Fruit fly (Drosophila melanogaster) whole organism, wandering third instar larva: Measurements from ENCODE around the gene UQCR-6.4L.

ENCODE experiments used
- Abd-B ChIP-seq: fragments of >200 bp; optimal IDR thresholded peaks from 2 replicates; lab custom pipeline; 2017; ENCODE audit warnings: missing biosample characterization, missing genetic modification characterization
- CG32264 ChIP-seq: fragments of 200-800 bp; sonication (Bioruptor generic); optimal IDR thresholded peaks from 2 replicates; lab custom pipeline; 2016; ENCODE audit warnings: missing biosample characterization, missing genetic modification characterization
- CG9705 ChIP-seq: fragments of 200-800 bp; sonication (Bioruptor generic); optimal IDR thresholded peaks from 2 replicates; lab custom pipeline; 2018; ENCODE audit warnings: missing biosample characterization, mild to moderate bottlenecking, missing genetic modification characterization
- Dfd ChIP-seq: fragments of >200 bp; optimal IDR thresholded peaks from 2 replicates; lab custom pipeline; 2017; ENCODE audit warnings: missing biosample characterization, missing genetic modification characterization
- Dif ChIP-seq: fragments of 200-275, 200-300 bp; sonication (Bioruptor generic); optimal IDR thresholded peaks from 2 replicates; lab custom pipeline; 2018; ENCODE audit warnings: missing biosample characterization, missing genetic modification characterization; ENCODE audit not compliant: partially characterized antibody
- GATAd ChIP-seq: sonication (Bioruptor generic); optimal IDR thresholded peaks from 2 replicates; lab custom pipeline; 2016; ENCODE audit warnings: missing biosample characterization, missing genetic modification characterization
- HLH106 ChIP-seq: fragments of 200-800 bp; optimal IDR thresholded peaks from 3 replicates; lab custom pipeline; 2019; ENCODE audit warnings: missing biosample characterization, mild to moderate bottlenecking, missing genetic modification characterization, moderate library complexity
- Hnf4 ChIP-seq: fragments of 200-800 bp; sonication (Bioruptor generic); optimal IDR thresholded peaks from 2 replicates; lab custom pipeline; 2016; ENCODE audit warnings: missing biosample characterization, mild to moderate bottlenecking, missing genetic modification characterization
- Hr78 ChIP-seq: fragments of >200 bp; optimal IDR thresholded peaks from 2 replicates; lab custom pipeline; 2017; ENCODE audit warnings: missing biosample characterization, missing genetic modification characterization
- Jra ChIP-seq: sonication (Bioruptor generic); optimal IDR thresholded peaks from 2 replicates; lab custom pipeline; 2016; ENCODE audit warnings: missing biosample characterization, missing genetic modification characterization
- Mio ChIP-seq: sonication (Bioruptor generic); optimal IDR thresholded peaks from 2 replicates; lab custom pipeline; 2016; ENCODE audit warnings: missing biosample characterization, missing genetic modification characterization
- Myc ChIP-seq: fragments of >200 bp; optimal IDR thresholded peaks from 2 replicates; lab custom pipeline; 2017
- N ChIP-seq: fragments of >200 bp; optimal IDR thresholded peaks from 2 replicates; lab custom pipeline; 2018; ENCODE audit warnings: missing biosample characterization, missing external identifiers, missing genetic modification characterization
- OdsH ChIP-seq: fragments of 200-800 bp; sonication (Bioruptor generic); optimal IDR thresholded peaks from 2 replicates; lab custom pipeline; 2016; ENCODE audit warnings: missing biosample characterization, mild to moderate bottlenecking, missing genetic modification characterization
- Rel ChIP-seq, 2 experiments: fragments of 200-800 bp; sonication (Bioruptor generic) in 1 of 2; optimal IDR thresholded peaks; 2 replicates in 1 of 2; 3 replicates in 1 of 2; lab custom pipeline; 2016 to 2019; ENCODE audit warnings: mild to moderate bottlenecking in 2 of 2, missing biosample characterization in 2 of 2, missing genetic modification characterization in 2 of 2, moderate library complexity in 1 of 2
- Sp1 ChIP-seq: fragments of 200-800 bp; sonication (Bioruptor generic); optimal IDR thresholded peaks from 3 replicates; lab custom pipeline; 2019; ENCODE audit warnings: missing biosample characterization, mild to moderate bottlenecking, missing genetic modification characterization, moderate library complexity
- Vsx2 ChIP-seq: fragments of 200-300, 225-300 bp; sonication (Bioruptor generic); optimal IDR thresholded peaks from 2 replicates; lab custom pipeline; 2018; ENCODE audit warnings: missing biosample characterization, missing genetic modification characterization; ENCODE audit not compliant: partially characterized antibody
- br ChIP-seq: fragments of 200-800 bp; sonication (Bioruptor generic); optimal IDR thresholded peaks from 2 replicates; lab custom pipeline; 2016; ENCODE audit warnings: missing biosample characterization, missing genetic modification characterization
- dl ChIP-seq, 2 experiments: fragments of 175-275, 200-275 bp in 1 of 2; fragments of 200-275 bp in 1 of 2; sonication (Bioruptor generic); optimal IDR thresholded peaks; lab custom pipeline; 2018; ENCODE audit warnings: mild to moderate bottlenecking in 2 of 2, missing biosample characterization in 2 of 2, missing genetic modification characterization in 2 of 2, moderate library complexity in 2 of 2; ENCODE audit not compliant: partially characterized antibody in 2 of 2, insufficient read depth in 1 of 2
- dmrt93B ChIP-seq: fragments of 200-800 bp; sonication (Bioruptor generic); optimal IDR thresholded peaks from 2 replicates; lab custom pipeline; 2018; ENCODE audit warnings: missing biosample characterization, mild to moderate bottlenecking, missing genetic modification characterization
- dsf ChIP-seq: sonication (Bioruptor generic); optimal IDR thresholded peaks from 2 replicates; lab custom pipeline; 2016; ENCODE audit warnings: missing biosample characterization, missing genetic modification characterization, borderline replicate concordance
- ey ChIP-seq: fragments of 200-800 bp; sonication (Bioruptor generic); optimal IDR thresholded peaks from 2 replicates; lab custom pipeline; 2016; ENCODE audit warnings: missing biosample characterization, missing genetic modification characterization
- foxo ChIP-seq, 2 experiments: fragments of 200-800 bp; sonication (Bioruptor generic); optimal IDR thresholded peaks; 2 replicates in 1 of 2; 3 replicates in 1 of 2; lab custom pipeline; 2016 to 2017; ENCODE audit warnings: missing biosample characterization in 2 of 2, missing genetic modification characterization in 2 of 2
- h ChIP-seq: fragments of 200-800 bp; sonication (Bioruptor generic); optimal IDR thresholded peaks from 3 replicates; lab custom pipeline; 2016; ENCODE audit warnings: missing biosample characterization, mild to moderate bottlenecking, missing genetic modification characterization
- lola ChIP-seq: fragments of >200 bp; optimal IDR thresholded peaks from 2 replicates; lab custom pipeline; 2017; ENCODE audit warnings: missing biosample characterization, missing genetic modification characterization
- pan ChIP-seq: fragments of >200 bp; optimal IDR thresholded peaks from 2 replicates; lab custom pipeline; 2017
- psq ChIP-seq: fragments of 200-800 bp; sonication (Bioruptor generic); optimal IDR thresholded peaks from 3 replicates; lab custom pipeline; 2017; ENCODE audit warnings: missing biosample characterization, mild to moderate bottlenecking, missing genetic modification characterization, moderate library complexity
- sage ChIP-seq: fragments of 200-800 bp; sonication (Bioruptor generic); optimal IDR thresholded peaks from 2 replicates; lab custom pipeline; 2016; ENCODE audit warnings: missing biosample characterization, mild to moderate bottlenecking, missing genetic modification characterization
- sv ChIP-seq: fragments of 200-800 bp; sonication (Bioruptor generic); optimal IDR thresholded peaks from 3 replicates; lab custom pipeline; 2016; ENCODE audit warnings: missing biosample characterization, missing genetic modification characterization
- tai ChIP-seq: sonication (Bioruptor generic); optimal IDR thresholded peaks from 2 replicates; lab custom pipeline; 2016; ENCODE audit warnings: missing biosample characterization, missing genetic modification characterization
- woc ChIP-seq: sonication (Bioruptor generic); optimal IDR thresholded peaks from 2 replicates; lab custom pipeline; 2016; ENCODE audit warnings: missing biosample characterization, mild to moderate bottlenecking, missing genetic modification characterization

Gene UQCR-6.4L

DNA sequence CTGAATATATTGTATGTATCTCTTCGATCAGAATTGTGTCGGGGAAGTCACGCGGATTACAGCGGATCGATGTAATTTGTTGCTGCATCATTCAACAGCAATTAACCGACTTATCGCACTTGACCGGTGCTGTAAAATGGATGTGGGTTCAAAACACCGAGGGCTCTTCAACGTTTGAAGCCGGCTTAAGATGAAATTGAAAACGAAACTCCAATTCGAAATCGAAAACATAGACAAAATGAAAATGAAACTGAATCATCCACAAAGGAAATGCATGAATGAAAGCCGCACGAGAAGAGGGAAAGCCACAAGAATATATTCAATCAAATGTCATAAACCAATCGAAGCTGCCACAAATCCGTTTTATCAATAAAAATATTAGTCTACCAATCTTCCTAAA, 20.4 kb upstream of the UQCR-6.4L start:
- TF ChIP-seq tai (GFP tag; lab: Kevin White, UChicago) (no peak), woc (GFP tag; lab: Kevin White, UChicago) (no peak), dl (GFP tag; optimal IDR thresholded peaks at IDR 0.05; lab: Kevin White, UChicago; ENCODE audit: insufficient read depth in 1 of 2, partially characterized antibody in 2 of 2) (no peak), pan (no peak), CG32264 (no peak), Mio (GFP tag; lab: Kevin White, UChicago) (no peak), HLH106 (no peak), lola (no peak), ey (GFP tag; lab: Kevin White, UChicago) (no peak), Hnf4 (GFP tag; lab: Kevin White, UChicago) (no peak)

- TF ChIP-seq OdsH (GFP tag; lab: Kevin White, UChicago) (no peak), Dfd (GFP tag; lab: Kevin White, UChicago) (no peak), woc (GFP tag; lab: Kevin White, UChicago) (no peak), Abd-B (GFP tag; lab: Kevin White, UChicago) (no peak), lola (no peak), Rel (GFP tag; optimal IDR thresholded peaks at IDR 0.05; lab: Kevin White, UChicago) (no peak), Rel (tag; optimal IDR thresholded peaks at IDR 0.05; lab: Kevin White, UChicago) (no peak), Vsx2 (GFP tag; lab: Kevin White, UChicago) (no peak), sage (GFP tag; lab: Kevin White, UChicago) (no peak), CG9705 (GFP tag; lab: Kevin White, UChicago) (no peak), tai (GFP tag; lab: Kevin White, UChicago) (no peak), Dif (GFP tag; lab: Kevin White, UChicago) (no peak)
Observed at dm6 chr3L:16556523-16556922, 10.0 kb upstream of the UQCR-6.4L start, which contains the start of gene CG4229. Gene CG4229 (plus strand): TSS chr3L:16556823.

- no peak for TF ChIP-seq Vsx2 (GFP tag; lab: Kevin White, UChicago)
- peak in 1 of 2 experiments; percentile 4 for TF ChIP-seq foxo (GFP tag; optimal IDR thresholded peaks at IDR 0.05; lab: Kevin White, UChicago)
- TF ChIP-seq psq (GFP tag; lab: Kevin White, UChicago): no peak
- no peak for TF ChIP-seq Hr78 (GFP tag; lab: Kevin White, UChicago)
- TF ChIP-seq Dfd (GFP tag; lab: Kevin White, UChicago): no peak
- no peak for TF ChIP-seq Dif (GFP tag; lab: Kevin White, UChicago)
- TF ChIP-seq Jra (GFP tag; lab: Kevin White, UChicago): no peak
Observed at dm6 chr3L:16563361-16563760, 3.2 kb upstream of the UQCR-6.4L start.

dm6 chr3L:16566093-16566492, 457 bp upstream of the UQCR-6.4L start:
- TF ChIP-seq br (no peak), Abd-B (GFP tag; lab: Kevin White, UChicago) (no peak), Mio (GFP tag; lab: Kevin White, UChicago) (no peak), tai (GFP tag; lab: Kevin White, UChicago) (no peak), sage (GFP tag; lab: Kevin White, UChicago) (no peak), dsf (GFP tag; lab: Kevin White, UChicago) (no peak), OdsH (GFP tag; lab: Kevin White, UChicago) (no peak), sv (no peak), Sp1 (GFP tag; lab: Kevin White, UChicago) (no peak), Hr78 (GFP tag; lab: Kevin White, UChicago) (no peak), Rel (GFP tag; optimal IDR thresholded peaks at IDR 0.05; lab: Kevin White, UChicago) (no peak), Rel (tag; optimal IDR thresholded peaks at IDR 0.05; lab: Kevin White, UChicago) (no peak), Jra (GFP tag; lab: Kevin White, UChicago) (no peak), h (GFP tag; lab: Kevin White, UChicago) (no peak), GATAd (GFP tag; lab: Kevin White, UChicago) (no peak), ey (GFP tag; lab: Kevin White, UChicago) (no peak), Vsx2 (GFP tag; lab: Kevin White, UChicago) (no peak), CG9705 (GFP tag; lab: Kevin White, UChicago) (no peak)

DNA sequence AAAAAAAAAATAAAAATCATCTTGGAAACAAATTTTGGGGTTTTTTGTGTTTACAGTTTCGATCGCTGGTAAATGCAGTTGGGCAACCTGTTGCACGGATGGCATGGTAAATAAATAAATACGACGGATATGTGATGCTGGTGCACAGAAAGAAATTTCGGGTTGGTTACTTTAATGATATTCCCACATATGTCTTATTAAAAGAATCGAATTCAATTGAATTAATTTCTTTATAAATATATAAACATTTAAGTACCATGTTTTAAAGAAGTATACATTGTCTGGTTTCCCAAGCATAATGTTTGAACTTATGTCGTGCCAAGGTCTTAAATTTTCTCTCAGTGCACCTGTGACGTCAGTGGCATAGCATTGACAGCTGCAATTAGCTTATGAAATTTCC, 945 bp downstream of the UQCR-6.4L start:
- no peak for TF ChIP-seq Myc (lab: Kevin White, UChicago)
- no peak for TF ChIP-seq HLH106
- peak; percentile 14 for TF ChIP-seq sv
- no peak for TF ChIP-seq Dfd (GFP tag; lab: Kevin White, UChicago)
- no peak for TF ChIP-seq N (GFP tag; lab: Kevin White, UChicago)
- TF ChIP-seq br: no peak
- no peak for TF ChIP-seq dmrt93B (GFP tag; lab: Kevin White, UChicago)
- TF ChIP-seq, all 38 proteins: peak for 1
